Worm (Caenorhabditis elegans) whole organism, L4/young adult: ENCODE results near the gene ZK402.1.
"Not testable (repeated sequence)": the region's sequence is repeated elsewhere in the genome, so short reads cannot be mapped to it uniquely, and the experiment has no call there.

Source experiments
- dao-5 ChIP-seq: sonication (generic microtip); optimal IDR thresholded peaks from 2 replicates; lab custom pipeline; 2016; ENCODE audit warnings: missing genotype, missing genetic modification characterization, moderate library complexity, missing compliant biosample characterization
- him-1 ChIP-seq: sonication (generic microtip); optimal IDR thresholded peaks from 2 replicates; lab custom pipeline; 2016; ENCODE audit warnings: missing genotype, missing genetic modification reagents, missing genetic modification characterization, missing compliant biosample characterization

DNA sequence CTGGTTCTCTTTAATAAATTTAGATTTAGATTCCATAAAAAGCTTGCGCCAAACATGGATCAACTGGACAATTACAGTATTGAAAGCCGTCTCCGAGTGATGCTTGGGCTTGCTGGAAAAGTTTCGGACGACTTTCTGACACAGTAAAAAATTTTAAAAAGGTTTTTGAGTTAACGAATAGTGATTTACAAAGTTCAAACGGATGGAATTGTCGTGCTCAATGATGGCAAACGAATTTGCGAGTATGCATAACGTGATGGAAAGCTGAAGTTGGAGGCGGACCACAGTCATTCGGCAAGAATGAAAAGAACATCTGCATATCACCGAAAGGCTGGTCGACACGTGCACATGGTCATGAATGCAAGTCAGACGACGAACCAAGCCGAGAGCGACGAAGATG, at the start of gene ZK402.1:
- TF ChIP-seq him-1; dao-5 (tag; lab: Kevin White, UChicago): not testable (repeated sequence)
